Worm (Caenorhabditis elegans) whole organism, young adult: Measurements from ENCODE around the gene R13A5.11.

Source experiments
- F10E7.11 ChIP-seq: sonication (generic microtip); optimal IDR thresholded peaks from 2 replicates; lab custom pipeline; 2017; ENCODE audit warnings: mild to moderate bottlenecking, missing genetic modification characterization, moderate library complexity, missing compliant biosample characterization
- Y53F4B.3 ChIP-seq: fragments of 200-800 bp; sonication (Bioruptor generic); IDR thresholded peaks from 2 replicates; pipeline ENCODE4 v1.3.6; 2022; ENCODE audit warnings: missing genetic modification reagents, missing genetic modification characterization, missing compliant biosample characterization
- Y53G8AR.9 ChIP-seq: fragments of 200-800 bp; sonication (Bioruptor generic); conservative IDR thresholded peaks from 2 replicates; pipeline ENCODE4 v1.3.6; 2022; ENCODE audit warnings: missing genetic modification reagents, missing genetic modification characterization, missing compliant biosample characterization
- lag-1 ChIP-seq: fragments of 200-800 bp; sonication (Bioruptor generic); IDR thresholded peaks from 2 replicates; pipeline ENCODE4 v1.3.6; 2022; ENCODE audit warnings: missing genetic modification reagents, missing genetic modification characterization, missing compliant biosample characterization
- madf-3 ChIP-seq: fragments of 200-800 bp; sonication (Bioruptor generic); IDR thresholded peaks from 2 replicates; pipeline ENCODE4 v1.3.6; 2022; ENCODE audit warnings: missing genetic modification reagents, missing genetic modification characterization, missing compliant biosample characterization
- mxl-1 ChIP-seq: sonication (generic microtip); optimal IDR thresholded peaks from 2 replicates; lab custom pipeline; 2016; ENCODE audit warnings: missing genetic modification characterization, missing compliant biosample characterization
- rcor-1 ChIP-seq: fragments of 200-800 bp; sonication (Bioruptor generic); IDR thresholded peaks from 2 replicates; pipeline ENCODE4 v1.3.6; 2022; ENCODE audit warnings: missing genetic modification reagents, missing genetic modification characterization, missing compliant biosample characterization
- unc-130 ChIP-seq: sonication (generic microtip); optimal IDR thresholded peaks from 2 replicates; lab custom pipeline; 2016; ENCODE audit warnings: missing genetic modification reagents, missing genetic modification characterization, missing compliant biosample characterization
- unc-62 ChIP-seq: fragments of 150-350 bp; optimal IDR thresholded peaks from 2 replicates; lab custom pipeline; 2014; ENCODE audit warnings: missing biosample characterization, missing genetic modification reagents, missing genetic modification characterization
- ztf-22 ChIP-seq: fragments of 200-800 bp; sonication (Bioruptor generic); optimal IDR thresholded peaks from 2 replicates; lab custom pipeline; 2018; ENCODE audit warnings: mild to moderate bottlenecking, missing genetic modification characterization, moderate library complexity, missing compliant biosample characterization
- ztf-25 ChIP-seq: fragments of 200-800 bp; sonication (Bioruptor generic); IDR thresholded peaks from 2 replicates; pipeline ENCODE4 v1.3.6; 2022; ENCODE audit warnings: missing genetic modification reagents, missing genetic modification characterization, missing compliant biosample characterization
- ztf-3 ChIP-seq: fragments of 200-800 bp; sonication (Bioruptor generic); optimal IDR thresholded peaks from 2 replicates; lab custom pipeline; 2018; ENCODE audit warnings: mild to moderate bottlenecking, missing genetic modification characterization, missing compliant biosample characterization

DNA sequence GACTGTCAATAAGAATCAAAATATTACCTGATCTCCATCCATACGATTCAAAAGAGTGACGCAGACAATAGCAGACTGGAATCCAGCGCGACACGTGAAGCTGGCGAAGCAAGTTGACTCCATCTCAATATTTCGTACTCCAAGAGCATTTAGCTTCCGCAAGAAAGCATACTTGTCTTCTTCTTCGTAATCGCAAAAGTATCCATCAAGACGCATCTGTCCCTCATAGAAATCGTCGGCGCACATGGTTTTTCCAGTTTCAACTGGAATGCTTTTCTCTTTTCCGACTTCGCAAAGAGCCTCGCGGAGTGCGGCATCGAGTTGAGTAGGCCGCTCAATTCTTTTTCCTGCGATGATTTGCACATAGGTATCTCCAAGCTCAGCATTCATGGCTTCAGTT is 48.2 kb upstream of the R13A5.11 start:
- TF ChIP-seq unc-62 (GFP tag; lab: Kevin White, UChicago) (no peak), ztf-3 (GFP tag; lab: Kevin White, UChicago) (no peak), F10E7.11 (no peak), mxl-1 (tag; lab: Kevin White, UChicago) (no peak), ztf-25 (no peak), lag-1 (GFP tag; lab: Robert Waterston, UW) (no peak), unc-130 (GFP tag; lab: Kevin White, UChicago) (no peak), ztf-22 (no peak), Y53G8AR.9 (GFP tag; lab: Robert Waterston, UW) (no peak), rcor-1 (GFP tag; lab: Robert Waterston, UW) (no peak), Y53F4B.3 (GFP tag; lab: Robert Waterston, UW) (no peak), madf-3 (GFP tag; lab: Robert Waterston, UW) (no peak)
